Fruit fly (Drosophila melanogaster) whole organism, embryonic: Measurements from ENCODE around the gene CG42487.

Experiments used
- Abd-B ChIP-seq: fragments of 200-800 bp; sonication (Bioruptor generic); optimal IDR thresholded peaks from 2 replicates; lab custom pipeline; 2018; ENCODE audit warnings: missing biosample characterization, mild to moderate bottlenecking, missing genetic modification characterization, moderate library complexity
- CG10209 ChIP-seq: fragments of 200-800 bp; sonication (Bioruptor generic); optimal IDR thresholded peaks from 3 replicates; lab custom pipeline; 2017; ENCODE audit warnings: missing biosample characterization, mild to moderate bottlenecking, missing genetic modification characterization, missing genetic modification reagents
- CG10979 ChIP-seq: fragments of 200-800 bp; sonication (Bioruptor generic); optimal IDR thresholded peaks from 2 replicates; lab custom pipeline; 2018; ENCODE audit warnings: missing biosample characterization, mild to moderate bottlenecking, missing genetic modification characterization, moderate library complexity
- CG12071 ChIP-seq: fragments of 200-800 bp; sonication (Bioruptor generic); optimal IDR thresholded peaks from 3 replicates; lab custom pipeline; 2018; ENCODE audit warnings: missing biosample characterization, mild to moderate bottlenecking, missing genetic modification characterization
- CG12104 ChIP-seq: fragments of 200-800 bp; sonication (Bioruptor generic); optimal IDR thresholded peaks from 3 replicates; lab custom pipeline; 2016; ENCODE audit warnings: missing biosample characterization, missing genetic modification characterization
- CG14014 ChIP-seq: fragments of 200-800 bp; sonication (Bioruptor generic); IDR thresholded peaks from 2 replicates; pipeline ENCODE4 v1.3.6; 2022; ENCODE audit warnings: missing biosample characterization, missing genetic modification characterization
- CG15514 ChIP-seq: fragments of 200-800 bp; sonication (Bioruptor generic); optimal IDR thresholded peaks from 3 replicates; lab custom pipeline; 2017; ENCODE audit warnings: missing biosample characterization, missing genetic modification characterization, mild to moderate bottlenecking, moderate library complexity, missing genetic modification reagents
- CG15696 ChIP-seq: fragments of 200-800 bp; sonication (Bioruptor generic); optimal IDR thresholded peaks from 2 replicates; lab custom pipeline; 2019; ENCODE audit warnings: missing biosample characterization, mild to moderate bottlenecking, missing genetic modification characterization, moderate library complexity
- CG17328 ChIP-seq: fragments of 200-800 bp; sonication (Bioruptor generic); IDR thresholded peaks from 2 replicates; pipeline ENCODE4 v1.3.6; 2022; ENCODE audit warnings: missing biosample characterization, missing genetic modification characterization
- CG18599 ChIP-seq: fragments of 200-800 bp; sonication (Bioruptor generic); optimal IDR thresholded peaks from 3 replicates; lab custom pipeline; 2017; ENCODE audit warnings: missing biosample characterization, missing genetic modification characterization, mild to moderate bottlenecking, moderate library complexity, missing genetic modification reagents
- CG2678 ChIP-seq: fragments of 200-800 bp; sonication (Bioruptor generic); optimal IDR thresholded peaks from 3 replicates; lab custom pipeline; 2019; ENCODE audit warnings: missing biosample characterization, mild to moderate bottlenecking, missing genetic modification characterization, moderate library complexity
- CG2712 ChIP-seq: fragments of 200-800 bp; optimal IDR thresholded peaks from 3 replicates; lab custom pipeline; 2019; ENCODE audit warnings: missing biosample characterization, mild to moderate bottlenecking, missing genetic modification characterization, moderate library complexity
- CG31365 ChIP-seq: fragments of 200-800 bp; sonication (Bioruptor generic); optimal IDR thresholded peaks from 2 replicates; lab custom pipeline; 2018; ENCODE audit warnings: missing biosample characterization, mild to moderate bottlenecking, missing genetic modification characterization
- CG31388 ChIP-seq: fragments of 200-800 bp; sonication (Bioruptor generic); optimal IDR thresholded peaks from 2 replicates; lab custom pipeline; 2016; ENCODE audit warnings: missing biosample characterization, missing genetic modification characterization
- CG31441 ChIP-seq: fragments of 200-800 bp; sonication (Bioruptor generic); IDR thresholded peaks from 2 replicates; pipeline ENCODE4 v1.3.6; 2022; ENCODE audit warnings: missing biosample characterization, missing genetic modification characterization
- CG4424 ChIP-seq: fragments of 200-800 bp; sonication (Bioruptor generic); optimal IDR thresholded peaks from 3 replicates; lab custom pipeline; 2016; ENCODE audit warnings: missing biosample characterization, missing genetic modification characterization
- CG6854 ChIP-seq: fragments of 200-800 bp; sonication (Bioruptor generic); optimal IDR thresholded peaks from 3 replicates; lab custom pipeline; 2017; ENCODE audit warnings: missing biosample characterization, mild to moderate bottlenecking, missing genetic modification characterization
- CG7839 ChIP-seq: fragments of 200-800 bp; sonication (Bioruptor generic); optimal IDR thresholded peaks from 3 replicates; lab custom pipeline; 2018; ENCODE audit warnings: missing biosample characterization, mild to moderate bottlenecking, missing genetic modification characterization, moderate library complexity
- CG8359 ChIP-seq: fragments of 200-800 bp; sonication (Bioruptor generic); optimal IDR thresholded peaks from 2 replicates; lab custom pipeline; 2017; ENCODE audit warnings: missing biosample characterization, mild to moderate bottlenecking, missing genetic modification characterization, borderline replicate concordance
- CG8765 ChIP-seq: fragments of 200-800 bp; sonication (Bioruptor generic); IDR thresholded peaks from 2 replicates; pipeline ENCODE4 v1.3.6; 2022; ENCODE audit warnings: missing biosample characterization, missing genetic modification characterization
- CkIIα-i1 ChIP-seq: fragments of 200-800 bp; sonication (Bioruptor generic); IDR thresholded peaks from 2 replicates; pipeline ENCODE4 v1.3.6; 2022; ENCODE audit warnings: missing biosample characterization, missing genetic modification characterization
- CoRest ChIP-seq: fragments of 200-800 bp; sonication (Bioruptor generic); optimal IDR thresholded peaks from 3 replicates; lab custom pipeline; 2018; ENCODE audit warnings: missing biosample characterization, mild to moderate bottlenecking, missing genetic modification characterization, moderate library complexity
- Dfd ChIP-seq, 2 experiments: fragments of >200 bp; optimal IDR thresholded peaks; 2 replicates each; lab custom pipeline; 2017; ENCODE audit warnings: missing biosample characterization in 2 of 2, missing genetic modification characterization in 2 of 2
- Dip2 ChIP-seq: fragments of 200-800 bp; sonication (Bioruptor generic); IDR thresholded peaks from 2 replicates; pipeline ENCODE4 v1.3.6; 2022; ENCODE audit warnings: missing biosample characterization, missing genetic modification characterization
- Elba2 ChIP-seq: fragments of 200-800 bp; sonication (Bioruptor generic); optimal IDR thresholded peaks from 3 replicates; lab custom pipeline; 2016; ENCODE audit warnings: missing biosample characterization, missing genetic modification characterization
- HLHmδ ChIP-seq: fragments of 200-800 bp; sonication (Bioruptor generic); optimal IDR thresholded peaks from 2 replicates; lab custom pipeline; 2018; ENCODE audit warnings: missing biosample characterization, mild to moderate bottlenecking, missing genetic modification characterization, moderate library complexity
- HmgD ChIP-seq: fragments of 200-800 bp; sonication (Bioruptor generic); optimal IDR thresholded peaks from 3 replicates; lab custom pipeline; 2016; ENCODE audit warnings: missing biosample characterization, missing genetic modification characterization
- MESR4 ChIP-seq: fragments of 200-800 bp; sonication (Bioruptor generic); optimal IDR thresholded peaks from 2 replicates; lab custom pipeline; 2018; ENCODE audit warnings: missing biosample characterization, mild to moderate bottlenecking, missing genetic modification characterization, moderate library complexity
- Poxn ChIP-seq: fragments of 200-800 bp; sonication (Bioruptor generic); IDR thresholded peaks from 2 replicates; pipeline ENCODE4 v1.3.6; 2022; ENCODE audit warnings: missing biosample characterization, missing genetic modification characterization
- Sry-β ChIP-seq: fragments of 200-800 bp; sonication (Bioruptor generic); optimal IDR thresholded peaks from 2 replicates; lab custom pipeline; 2018; ENCODE audit warnings: missing biosample characterization, mild to moderate bottlenecking, missing genetic modification characterization, moderate library complexity
- bab2 ChIP-seq: fragments of 200-800 bp; sonication (Bioruptor generic); optimal IDR thresholded peaks from 2 replicates; lab custom pipeline; 2016; ENCODE audit warnings: missing biosample characterization, missing genetic modification characterization
- dati ChIP-seq: fragments of 200-800 bp; sonication (Bioruptor generic); IDR thresholded peaks from 2 replicates; pipeline ENCODE4 v1.3.6; 2022; ENCODE audit warnings: missing biosample characterization, missing genetic modification characterization
- ewg ChIP-seq: fragments of 200-800 bp; sonication (Bioruptor generic); optimal IDR thresholded peaks from 3 replicates; lab custom pipeline; 2017; ENCODE audit warnings: mild to moderate bottlenecking, missing biosample characterization, missing genetic modification reagents, missing genetic modification characterization
- fd102C ChIP-seq: fragments of 200-800 bp; sonication (Bioruptor generic); optimal IDR thresholded peaks from 2 replicates; lab custom pipeline; 2018; ENCODE audit warnings: missing biosample characterization, mild to moderate bottlenecking, missing genetic modification characterization, moderate library complexity
- gt ChIP-seq: fragments of 200-800 bp; sonication (Bioruptor generic); IDR thresholded peaks from 2 replicates; pipeline ENCODE4 v1.3.6; 2022; ENCODE audit warnings: missing biosample characterization, missing genetic modification characterization
- mam ChIP-seq: fragments of 200-800 bp; sonication (Bioruptor generic); optimal IDR thresholded peaks from 3 replicates; lab custom pipeline; 2016; ENCODE audit warnings: missing biosample characterization, missing genetic modification characterization
- pan ChIP-seq, 4 experiments: fragments of >200 bp in 3 of 4; fragments of 200-800 bp in 1 of 4; sonication (Bioruptor generic) in 1 of 4; optimal IDR thresholded peaks in 3 of 4; IDR thresholded peaks in 1 of 4; 2 replicates each; pipeline versions ENCODE4 v1.3.6 to Lab custom; 2017 to 2022; ENCODE audit warnings: missing biosample characterization in 2 of 4, missing genetic modification characterization in 2 of 4, mixed read lengths in 1 of 4
- pzg ChIP-seq: fragments of 200-800 bp; sonication (Bioruptor generic); optimal IDR thresholded peaks from 3 replicates; lab custom pipeline; 2018; ENCODE audit warnings: missing biosample characterization, mild to moderate bottlenecking, missing genetic modification characterization, moderate library complexity
- ranshi ChIP-seq: fragments of 200-800 bp; sonication (Bioruptor generic); IDR thresholded peaks from 2 replicates; pipeline ENCODE4 v1.3.6; 2022; ENCODE audit warnings: missing biosample characterization, missing genetic modification characterization
- salm ChIP-seq: fragments of 200-800 bp; sonication (Bioruptor generic); optimal IDR thresholded peaks from 2 replicates; lab custom pipeline; 2018; ENCODE audit warnings: missing biosample characterization, mild to moderate bottlenecking, missing genetic modification characterization
- sqz ChIP-seq: fragments of 200-800 bp; sonication (Bioruptor generic); optimal IDR thresholded peaks from 3 replicates; lab custom pipeline; 2018; ENCODE audit warnings: missing biosample characterization, mild to moderate bottlenecking, missing genetic modification characterization
- tap ChIP-seq: fragments of 200-800 bp; optimal IDR thresholded peaks from 3 replicates; lab custom pipeline; 2019; ENCODE audit warnings: missing biosample characterization, mild to moderate bottlenecking, missing genetic modification characterization, moderate library complexity
- tgo ChIP-seq: fragments of 200-800 bp; sonication (Bioruptor generic); IDR thresholded peaks from 3 replicates; pipeline ENCODE4 v1.3.6; 2022; ENCODE audit warnings: missing biosample characterization, missing genetic modification characterization
- trem ChIP-seq: fragments of 200-800 bp; optimal IDR thresholded peaks from 3 replicates; lab custom pipeline; 2019; ENCODE audit warnings: missing biosample characterization, mild to moderate bottlenecking, missing genetic modification characterization, moderate library complexity
- wek ChIP-seq: fragments of 200-800 bp; sonication (Bioruptor generic); optimal IDR thresholded peaks from 3 replicates; lab custom pipeline; 2018; ENCODE audit warnings: missing biosample characterization, mild to moderate bottlenecking, missing genetic modification characterization, moderate library complexity

The CG42487 gene

DNA sequence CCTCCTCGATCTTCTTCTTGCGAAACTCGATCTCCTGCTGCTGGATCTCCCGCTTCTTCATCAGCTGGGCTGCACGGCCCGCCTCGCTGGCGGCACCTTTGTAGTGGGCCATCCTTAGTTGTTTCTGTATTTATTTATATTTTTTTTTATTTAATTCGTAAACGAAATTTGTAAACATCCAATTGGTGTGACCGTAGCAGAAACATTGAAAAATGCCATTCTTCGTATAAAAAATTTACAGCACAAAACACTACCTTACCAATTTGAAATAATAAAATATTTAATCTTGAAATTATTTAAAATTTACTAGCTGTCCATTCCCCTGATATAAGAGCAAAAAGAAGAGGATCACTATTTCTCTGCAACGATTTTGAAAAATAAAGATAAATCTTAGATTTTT lies 38.2 kb downstream of the CG42487 start, which contains the start of gene CG12259 (continued):
- no peak for TF ChIP-seq CG15514 (GFP tag; lab: Kevin White, UChicago)
- TF ChIP-seq sqz = peak; percentile 56
- no peak for TF ChIP-seq fd102C
- TF ChIP-seq Elba2 (GFP tag; lab: Kevin White, UChicago) = no peak
- TF ChIP-seq CG12071 (GFP tag; lab: Kevin White, UChicago) = no peak
- no peak for TF ChIP-seq tgo (GFP tag; lab: Robert Waterston, UW)
- TF ChIP-seq CG8359 (GFP tag; lab: Kevin White, UChicago) = no peak
- TF ChIP-seq CG12104 (GFP tag; lab: Kevin White, UChicago) = no peak
- no peak for TF ChIP-seq CG7839 (tag; lab: Kevin White, UChicago)
- TF ChIP-seq CG15696 (tag; lab: Kevin White, UChicago) = no peak
- TF ChIP-seq CG31388 = no peak
- TF ChIP-seq bab2 (GFP tag; lab: Kevin White, UChicago) = no peak
- no peak for TF ChIP-seq Dip2 (GFP tag; lab: Robert Waterston, UW)
- no peak for TF ChIP-seq Poxn (GFP tag; lab: Robert Waterston, UW)
- TF ChIP-seq MESR4 = peak; percentile 25
- no peak for TF ChIP-seq mam (GFP tag; lab: Kevin White, UChicago)
- no peak for TF ChIP-seq CG18599
- no peak for TF ChIP-seq Dfd (GFP tag; optimal IDR thresholded peaks at IDR 0.05; lab: Kevin White, UChicago)
- TF ChIP-seq pzg (GFP tag; lab: Kevin White, UChicago) = peak; percentile 12
- TF ChIP-seq Sry-β (GFP tag; lab: Kevin White, UChicago) = peak; percentile 48
- TF ChIP-seq CG8765 (GFP tag; lab: Robert Waterston, UW) = no peak
- TF ChIP-seq tap (tag; lab: Kevin White, UChicago) = no peak
- no peak for TF ChIP-seq salm (tag; lab: Kevin White, UChicago)
- peak; percentile 34 for TF ChIP-seq CG2678 (tag; lab: Kevin White, UChicago)
- TF ChIP-seq dati (GFP tag; lab: Robert Waterston, UW) = no peak
- no peak for TF ChIP-seq CG6854 (GFP tag; lab: Kevin White, UChicago)
- no peak for TF ChIP-seq CG4424 (GFP tag; lab: Kevin White, UChicago)
- TF ChIP-seq CG10209 (GFP tag; lab: Kevin White, UChicago) = no peak
- TF ChIP-seq ewg (GFP tag; lab: Kevin White, UChicago) = no peak
- TF ChIP-seq trem (tag; lab: Kevin White, UChicago) = peak; percentile 43
- TF ChIP-seq CG14014 (GFP tag; lab: Robert Waterston, UW) = no peak
- no peak for TF ChIP-seq CG17328
- TF ChIP-seq pan (optimal IDR thresholded peaks at IDR 0.05; lab: Kevin White, UChicago) = no peak
- no peak for TF ChIP-seq pan (GFP tag; optimal IDR thresholded peaks at IDR 0.05 in 1 of 2, IDR thresholded peaks at IDR 0.05 in 1 of 2)
- TF ChIP-seq gt (GFP tag; lab: Robert Waterston, UW) = no peak
- peak; percentile 10 for TF ChIP-seq wek
- TF ChIP-seq CkIIα-i1 = no peak
- TF ChIP-seq ranshi = no peak
- no peak for TF ChIP-seq CG31365 (tag; lab: Kevin White, UChicago)
- no peak for TF ChIP-seq Abd-B (GFP tag; lab: Kevin White, UChicago)
- TF ChIP-seq HLHmδ = no peak
- TF ChIP-seq CoRest (tag; lab: Kevin White, UChicago) = no peak
- no peak for TF ChIP-seq CG10979 (tag; lab: Kevin White, UChicago)
- no peak for TF ChIP-seq HmgD (GFP tag; lab: Kevin White, UChicago)
- TF ChIP-seq CG2712 (tag; lab: Kevin White, UChicago) = peak; percentile 23
- no peak for TF ChIP-seq CG31441 (GFP tag; lab: Robert Waterston, UW)
